Worm (Caenorhabditis elegans): ENCODE measurements around the gene fbxb-116.
A peak's percentile ranks its signal among the peaks of the same experiment; 100 is the strongest.

Gene fbxb-116

DNA sequence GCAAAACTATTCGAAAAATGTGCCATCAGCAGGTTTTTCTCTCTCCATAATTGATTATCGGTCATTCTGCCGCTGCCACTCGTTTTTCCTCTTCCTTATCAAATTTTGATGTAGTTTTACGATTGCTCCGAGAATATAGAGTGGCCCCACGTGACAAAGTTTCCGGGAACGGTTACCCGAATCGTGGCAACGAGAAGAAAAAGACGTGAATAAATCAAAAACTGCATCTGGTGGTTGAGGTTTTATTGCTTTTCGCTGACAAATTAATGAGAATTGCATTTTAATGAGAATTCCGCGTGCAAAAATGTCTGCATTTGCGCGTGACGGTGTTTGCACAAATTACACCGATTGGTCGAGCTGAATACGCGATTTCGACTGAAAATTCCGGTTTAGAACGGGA is 28.1 kb upstream of the fbxb-116 start (continued):
- TF ChIP-seq Y75B8A.6 (GFP tag; IDR thresholded peaks at IDR 0.05), result no peak

DNA sequence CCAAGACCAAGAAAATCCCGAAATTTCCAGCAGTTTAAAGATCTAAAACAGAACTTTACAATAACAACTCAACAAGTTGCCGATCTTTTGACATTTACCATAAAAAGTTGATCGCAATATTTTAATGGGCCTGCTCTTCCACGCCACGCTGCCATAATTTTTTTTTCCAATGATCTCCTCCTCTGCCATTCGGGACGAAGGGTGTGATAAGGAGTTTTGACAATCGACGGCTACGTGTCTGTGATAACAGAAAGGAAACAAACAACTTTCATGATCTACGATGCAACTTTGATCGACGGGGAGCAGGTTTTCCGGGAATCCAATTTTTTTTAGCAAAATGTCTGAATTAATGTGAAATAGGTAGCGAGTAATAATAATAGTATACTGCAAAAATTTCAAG is 26.7 kb upstream of the fbxb-116 start:
- no peak for TF ChIP-seq ctbp-1 (GFP tag; IDR thresholded peaks at IDR 0.05)
- TF ChIP-seq gei-8 (GFP tag; optimal IDR thresholded peaks at IDR 0.05), result no peak
- no peak for TF ChIP-seq lin-15B (tag; optimal IDR thresholded peaks at IDR 0.05)
- no peak for TF ChIP-seq aly-2 (tag; optimal IDR thresholded peaks at IDR 0.05)
- no peak for TF ChIP-seq pha-4 (GFP tag; IDR thresholded peaks at IDR 0.05)
- TF ChIP-seq pha-4 (tag; optimal IDR thresholded peaks at IDR 0.05), result no peak
- TF ChIP-seq nhr-41 (GFP tag; IDR thresholded peaks at IDR 0.05), result no peak
- TF ChIP-seq hlh-30 (tag; optimal IDR thresholded peaks at IDR 0.05; ENCODE audit: insufficient read depth), result no peak
- TF ChIP-seq fkh-10 (GFP tag; optimal IDR thresholded peaks at IDR 0.05), result no peak
- no peak for TF ChIP-seq nhr-42 (GFP tag; IDR thresholded peaks at IDR 0.05)
- no peak for TF ChIP-seq lsy-2 (tag; optimal IDR thresholded peaks at IDR 0.05)
- TF ChIP-seq aha-1 (tag), result no peak
- TF ChIP-seq attf-4 (tag; optimal IDR thresholded peaks at IDR 0.05), result no peak
- TF ChIP-seq nhr-6 (tag; optimal IDR thresholded peaks at IDR 0.05), result no peak
- no peak for TF ChIP-seq daf-16 (GFP tag; optimal IDR thresholded peaks at IDR 0.05)
- peak; percentile 75 for TF ChIP-seq daf-16 (tag; optimal IDR thresholded peaks at IDR 0.05)
- TF ChIP-seq daf-19 (GFP tag; conservative IDR thresholded peaks at IDR 0.05), result no peak
- no peak for TF ChIP-seq ceh-32 (tag; optimal IDR thresholded peaks at IDR 0.05; ENCODE audit: poor library complexity)
- no peak for TF ChIP-seq zag-1 (tag; optimal IDR thresholded peaks at IDR 0.05)
- TF ChIP-seq ZK546.5 (tag; optimal IDR thresholded peaks at IDR 0.05), result no peak
- TF ChIP-seq hif-1 (tag; optimal IDR thresholded peaks at IDR 0.05), result no peak
- no peak for TF ChIP-seq egl-43 (GFP tag; IDR thresholded peaks at IDR 0.05)
- no peak for TF ChIP-seq dmd-9 (GFP tag; IDR thresholded peaks at IDR 0.05)
- no peak for TF ChIP-seq lir-3 (tag; optimal IDR thresholded peaks at IDR 0.05)
- TF ChIP-seq nhr-10 (tag; optimal IDR thresholded peaks at IDR 0.05), result no peak
- TF ChIP-seq mxl-3 (GFP tag; optimal IDR thresholded peaks at IDR 0.05), result peak; percentile 6
- TF ChIP-seq nhr-11 (tag; optimal IDR thresholded peaks at IDR 0.05), result no peak
- TF ChIP-seq nhr-48 (tag; optimal IDR thresholded peaks at IDR 0.05), result no peak
- TF ChIP-seq zip-11 (GFP tag; IDR thresholded peaks at IDR 0.05), result no peak
- TF ChIP-seq hmg-1.1 (GFP tag; IDR thresholded peaks at IDR 0.05), result no peak
- TF ChIP-seq T20F7.1 (GFP tag; optimal IDR thresholded peaks at IDR 0.05), result no peak
- peak in 1 of 2 experiments; percentile 13 for TF ChIP-seq mdl-1 (tag; optimal IDR thresholded peaks at IDR 0.05)
- TF ChIP-seq arid-1 (GFP tag; conservative IDR thresholded peaks at IDR 0.05), result no peak
- no peak for TF ChIP-seq dmd-8 (GFP tag; IDR thresholded peaks at IDR 0.05)
- no peak for TF ChIP-seq snpc-4 (tag; optimal IDR thresholded peaks at IDR 0.05)
- no peak for TF ChIP-seq T26A8.4 (GFP tag; IDR thresholded peaks at IDR 0.05)
- TF ChIP-seq madf-9 (GFP tag; conservative IDR thresholded peaks at IDR 0.05), result no peak
- no peak for TF ChIP-seq rbr-2 (tag; optimal IDR thresholded peaks at IDR 0.05)
- TF ChIP-seq lin-39 (tag; optimal IDR thresholded peaks at IDR 0.05), result no peak
- TF ChIP-seq nhr-76 (tag; optimal IDR thresholded peaks at IDR 0.05), result no peak
- no peak for TF ChIP-seq unc-62 (GFP tag; optimal IDR thresholded peaks at IDR 0.05 in 1 of 2)
- TF ChIP-seq unc-62 (tag; optimal IDR thresholded peaks at IDR 0.05), result no peak
- TF ChIP-seq mep-1 (tag; optimal IDR thresholded peaks at IDR 0.05), result no peak
- no peak for TF ChIP-seq madf-5 (GFP tag; IDR thresholded peaks at IDR 0.05)
- no peak for TF ChIP-seq R02D3.7 (tag; optimal IDR thresholded peaks at IDR 0.05)
- no peak for TF ChIP-seq daf-8 (GFP tag; IDR thresholded peaks at IDR 0.05)
- TF ChIP-seq ZK337.2 (GFP tag; IDR thresholded peaks at IDR 0.05), result no peak
- no peak for TF ChIP-seq vab-7 (GFP tag; IDR thresholded peaks at IDR 0.05)
- TF ChIP-seq zfp-2 (tag; optimal IDR thresholded peaks at IDR 0.05), result no peak
- no peak for TF ChIP-seq lim-7 (GFP tag; IDR thresholded peaks at IDR 0.05)
- no peak for TF ChIP-seq mdt-29 (GFP tag; IDR thresholded peaks at IDR 0.05)
